Fruit fly (Drosophila melanogaster): ENCODE results near the gene CG8010.

dm6 chrX:19240230-19240839 lies 28.4 kb downstream of the CG8010 start:
- TF ChIP-seq CTCF (GFP tag; optimal IDR thresholded peaks at IDR 0.05) (no peak), Neu2 (GFP tag; optimal IDR thresholded peaks at IDR 0.05; ENCODE audit: borderline replicate concordance) (no peak), fd102C (GFP tag; optimal IDR thresholded peaks at IDR 0.05) (no peak), CG11696 (GFP tag; IDR thresholded peaks at IDR 0.05) (no peak), CG5953 (GFP tag; IDR thresholded peaks at IDR 0.05) (no peak), CG17186 (GFP tag; optimal IDR thresholded peaks at IDR 0.05) (no peak)
